Worm (Caenorhabditis elegans): ENCODE measurements around the gene ccnk-1.

The ccnk-1 gene

DNA sequence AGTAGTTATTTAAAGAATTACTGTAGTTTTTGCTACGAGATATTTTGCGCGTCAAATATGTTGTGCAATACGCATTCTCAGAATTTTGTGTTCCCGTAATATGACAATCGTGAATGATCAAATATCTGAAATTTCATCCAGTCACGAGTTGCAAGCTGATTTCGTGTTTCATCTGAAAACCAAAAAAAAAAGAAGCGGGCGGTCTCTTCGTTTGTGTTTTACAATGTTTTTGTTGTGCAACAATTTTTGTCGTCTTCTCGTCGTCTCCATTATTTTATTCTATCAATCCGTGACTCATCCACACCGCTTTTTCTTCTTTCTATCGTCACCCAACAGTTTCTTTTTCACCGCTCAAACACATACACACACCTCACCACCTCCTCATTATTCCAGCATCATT, 2.7 kb upstream of the ccnk-1 start, which contains the start of gene R11H6.4:
Gene R11H6.4, plus strand, starts transcription at position 301 of the 400 bp plus-strand sequence.
- TF ChIP-seq T23F11.4 (GFP tag; optimal IDR thresholded peaks at IDR 0.05) (no peak), pax-1 (tag; optimal IDR thresholded peaks at IDR 0.05) (no peak), dve-1 (tag; optimal IDR thresholded peaks at IDR 0.05) (no peak), ceh-18 (tag; optimal IDR thresholded peaks at IDR 0.05) (no peak), C08G9.2 (tag; optimal IDR thresholded peaks at IDR 0.05) (no peak), ceh-9 (tag; optimal IDR thresholded peaks at IDR 0.05) (no peak), pha-2 (tag; optimal IDR thresholded peaks at IDR 0.05) (no peak), ceh-14 (tag; optimal IDR thresholded peaks at IDR 0.05) (no peak), pag-3 (tag; optimal IDR thresholded peaks at IDR 0.05; ENCODE audit: borderline replicate concordance) (no peak), fkh-10 (GFP tag; optimal IDR thresholded peaks at IDR 0.05) (no peak)

DNA sequence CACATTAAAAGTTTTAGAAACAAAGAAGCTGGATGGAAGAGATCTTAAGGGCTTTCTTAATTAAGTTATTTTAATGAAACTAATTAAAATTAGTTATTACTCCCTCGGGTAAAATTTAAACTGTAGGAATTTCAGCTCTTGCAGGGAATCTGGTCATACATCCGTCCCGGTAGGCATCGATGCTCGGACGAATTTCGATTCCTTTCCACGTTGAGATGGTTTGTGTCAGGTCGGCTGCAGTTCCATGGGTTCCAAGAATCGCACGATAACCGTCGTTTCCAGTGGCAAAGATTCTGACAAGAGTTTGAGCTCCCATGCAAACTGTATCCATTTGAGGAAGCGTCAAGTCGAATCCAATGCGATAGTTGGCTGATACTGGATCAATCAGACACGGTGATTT, 1.6 kb upstream of the ccnk-1 start:
- no peak for TF ChIP-seq odd-2 (tag; optimal IDR thresholded peaks at IDR 0.05)
- TF ChIP-seq sox-2 (GFP tag; IDR thresholded peaks at IDR 0.05) = no peak
- TF ChIP-seq elt-4 (tag; optimal IDR thresholded peaks at IDR 0.05) = no peak
- no peak for TF ChIP-seq fkh-10 (GFP tag; optimal IDR thresholded peaks at IDR 0.05)

DNA sequence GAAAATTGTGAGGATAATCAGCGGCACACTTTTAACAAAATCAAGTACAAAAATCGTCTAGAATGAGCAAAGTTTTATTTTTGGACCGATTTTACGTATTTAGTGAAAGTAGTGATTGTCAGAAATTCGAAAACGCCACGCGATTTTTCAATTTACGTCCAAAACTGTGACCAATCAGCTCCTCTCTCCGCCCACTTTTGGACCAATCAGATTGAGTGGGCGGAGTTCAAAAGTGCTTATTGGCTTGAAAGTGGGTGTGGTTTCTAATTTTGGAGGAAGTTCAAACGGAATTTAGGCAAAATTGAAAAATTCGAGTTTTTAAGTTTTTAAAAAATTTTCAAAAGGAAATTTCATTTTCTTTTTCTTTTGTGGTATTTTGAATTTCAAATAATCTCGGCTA, 2.1 kb downstream of the ccnk-1 start:
- TF ChIP-seq rnt-1 (tag; optimal IDR thresholded peaks at IDR 0.05) (no peak), nfya-1 (tag; optimal IDR thresholded peaks at IDR 0.05) (peak; percentile 87)

DNA sequence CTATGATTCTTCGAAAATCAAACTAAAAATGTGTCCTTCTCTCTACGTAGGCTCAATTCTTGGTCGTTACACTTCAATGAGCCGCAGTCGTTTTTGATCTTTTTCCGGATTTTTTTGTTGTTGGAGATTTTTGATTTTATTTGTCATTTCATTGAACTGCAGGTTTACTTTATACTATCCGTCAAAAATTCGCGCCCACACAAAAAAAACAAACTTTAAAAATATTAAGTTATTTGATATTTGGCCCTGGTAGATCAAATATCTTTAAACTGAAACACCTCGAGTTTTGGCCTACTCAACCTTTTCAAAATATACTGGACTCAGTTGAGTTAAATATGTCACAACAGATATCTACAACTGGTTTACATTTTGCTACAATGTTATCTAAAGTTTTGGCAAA, 3.3 kb downstream of the ccnk-1 start:
- TF ChIP-seq pag-3 (tag; optimal IDR thresholded peaks at IDR 0.05; ENCODE audit: borderline replicate concordance) = no peak
- TF ChIP-seq ets-4 (tag; optimal IDR thresholded peaks at IDR 0.05) = no peak
- no peak for TF ChIP-seq sox-4 (tag; optimal IDR thresholded peaks at IDR 0.05)
- no peak for TF ChIP-seq C38D4.7 (GFP tag; optimal IDR thresholded peaks at IDR 0.05)
- no peak for TF ChIP-seq odd-2 (tag; optimal IDR thresholded peaks at IDR 0.05)
- no peak for TF ChIP-seq ceh-9 (tag; optimal IDR thresholded peaks at IDR 0.05)
- no peak for TF ChIP-seq ceh-6 (GFP tag; optimal IDR thresholded peaks at IDR 0.05)
- no peak for TF ChIP-seq ceh-34 (tag; optimal IDR thresholded peaks at IDR 0.05)
- no peak for TF ChIP-seq fax-1 (tag; optimal IDR thresholded peaks at IDR 0.05)
- no peak for TF ChIP-seq lim-6 (tag; optimal IDR thresholded peaks at IDR 0.05)
- no peak for TF ChIP-seq ttx-3 (tag; optimal IDR thresholded peaks at IDR 0.05)
- TF ChIP-seq madf-2 (tag; optimal IDR thresholded peaks at IDR 0.05) = no peak
- TF ChIP-seq hlh-6 (tag; optimal IDR thresholded peaks at IDR 0.05) = no peak
- TF ChIP-seq ceh-31 (tag; optimal IDR thresholded peaks at IDR 0.05) = no peak
- no peak for TF ChIP-seq ceh-18 (tag; optimal IDR thresholded peaks at IDR 0.05)
- no peak for TF ChIP-seq C08G9.2 (tag; optimal IDR thresholded peaks at IDR 0.05)
- no peak for TF ChIP-seq pros-1 (tag; optimal IDR thresholded peaks at IDR 0.05)
- TF ChIP-seq sox-2 (GFP tag; IDR thresholded peaks at IDR 0.05) = no peak
- no peak for TF ChIP-seq pha-2 (tag; optimal IDR thresholded peaks at IDR 0.05)

DNA sequence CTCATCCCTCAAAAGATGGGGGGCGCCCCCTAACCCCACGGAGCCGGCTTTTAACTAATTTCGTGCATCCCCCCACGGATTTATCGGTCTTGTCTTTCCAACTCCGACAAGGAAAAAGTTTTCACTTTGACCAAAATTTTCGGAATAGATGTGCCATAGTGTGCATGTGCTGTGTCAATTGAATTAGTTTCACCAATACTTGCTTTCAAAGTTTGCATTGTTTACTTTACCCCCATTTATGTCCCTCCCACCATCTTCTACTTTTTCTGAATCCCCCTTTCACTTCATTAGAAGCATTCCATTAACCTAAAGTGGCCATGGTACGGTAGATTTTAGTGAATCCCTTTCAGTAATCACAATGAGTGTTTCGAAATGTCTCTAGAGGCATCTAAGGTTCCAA, 5.4 kb downstream of the ccnk-1 start:
- no peak for TF ChIP-seq hlh-15 (tag; optimal IDR thresholded peaks at IDR 0.05)
- peak; percentile 87 for TF ChIP-seq unc-42 (tag; optimal IDR thresholded peaks at IDR 0.05)
- TF ChIP-seq ceh-31 (tag; optimal IDR thresholded peaks at IDR 0.05) = peak; percentile 86

DNA sequence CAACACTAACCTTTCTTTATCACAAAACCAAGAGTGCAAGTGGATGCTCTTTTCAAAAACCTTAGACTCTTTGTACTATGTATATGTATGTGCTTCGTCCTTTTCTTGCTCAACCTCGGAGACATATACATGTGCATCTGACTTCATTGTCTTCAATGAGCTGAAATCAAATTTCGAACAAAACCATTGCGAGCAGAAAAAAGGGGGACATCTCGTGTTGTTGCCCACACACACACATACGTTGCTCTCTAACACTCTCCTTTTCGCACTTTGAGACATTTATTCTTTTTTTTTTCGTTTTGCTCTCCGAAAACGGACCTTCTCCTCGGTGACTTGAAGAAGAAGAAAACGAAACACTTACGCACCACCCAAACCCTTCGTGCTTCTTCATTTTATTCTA, 8.0 kb downstream of the ccnk-1 start:
- TF ChIP-seq ceh-45 (GFP tag; IDR thresholded peaks at IDR 0.05) = no peak
- TF ChIP-seq pax-1 (tag; optimal IDR thresholded peaks at IDR 0.05) = no peak
- TF ChIP-seq hlh-30 (tag; optimal IDR thresholded peaks at IDR 0.05; ENCODE audit: insufficient read depth) = no peak
- TF ChIP-seq syd-9 (tag; optimal IDR thresholded peaks at IDR 0.05) = no peak
- no peak for TF ChIP-seq ceh-2 (tag; optimal IDR thresholded peaks at IDR 0.05)
- TF ChIP-seq ceh-34 (tag; optimal IDR thresholded peaks at IDR 0.05) = no peak
- peak; percentile 74 for TF ChIP-seq unc-42 (tag; optimal IDR thresholded peaks at IDR 0.05)
